Fruit fly (Drosophila melanogaster) S2 (cell line): ENCODE data around the gene Argp.

Source experiments
- CG8478 ChIP-seq: fragments of >200 bp; optimal IDR thresholded peaks from 2 replicates; lab custom pipeline; 2018
- CTCF ChIP-seq, 2 experiments: fragments of >200 bp; optimal IDR thresholded peaks; 2 replicates each; lab custom pipeline; 2018

Gene Argp

DNA sequence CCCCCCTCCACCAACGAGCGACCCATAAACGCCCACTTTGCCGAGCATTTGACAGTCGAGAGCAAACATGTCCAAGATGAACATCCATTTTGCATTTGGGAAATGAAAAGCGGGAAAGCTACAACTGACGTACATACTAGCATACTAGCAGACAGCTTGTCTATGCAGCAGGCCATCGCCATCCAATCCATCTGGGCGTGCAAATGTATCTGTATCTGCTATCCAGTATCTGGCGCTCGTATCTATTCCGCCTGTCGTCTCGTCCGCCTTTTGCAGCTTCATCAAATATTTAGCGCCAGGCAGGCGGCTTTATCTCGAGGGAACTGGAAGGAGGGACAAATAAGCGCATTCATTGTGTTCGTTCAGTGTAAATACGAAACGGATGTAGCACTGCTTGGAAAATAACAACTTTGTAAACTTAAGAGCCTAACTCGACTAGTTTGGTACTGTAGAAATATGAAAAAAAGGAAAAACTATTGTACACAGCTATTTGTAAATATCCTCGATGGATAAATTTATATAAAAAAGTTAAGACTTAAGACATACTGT, 4.3 kb upstream of the Argp start:
- TF ChIP-seq CTCF (optimal IDR thresholded peaks at IDR 0.05; lab: Kevin White, UChicago) (no peak), CG8478 (lab: Kevin White, UChicago) (no peak)

dm6 chr3R:13713541-13713940, 3.8 kb upstream of the Argp start:
- no peak for TF ChIP-seq CTCF (optimal IDR thresholded peaks at IDR 0.05; lab: Kevin White, UChicago)
- TF ChIP-seq CG8478 (lab: Kevin White, UChicago) = no peak

DNA sequence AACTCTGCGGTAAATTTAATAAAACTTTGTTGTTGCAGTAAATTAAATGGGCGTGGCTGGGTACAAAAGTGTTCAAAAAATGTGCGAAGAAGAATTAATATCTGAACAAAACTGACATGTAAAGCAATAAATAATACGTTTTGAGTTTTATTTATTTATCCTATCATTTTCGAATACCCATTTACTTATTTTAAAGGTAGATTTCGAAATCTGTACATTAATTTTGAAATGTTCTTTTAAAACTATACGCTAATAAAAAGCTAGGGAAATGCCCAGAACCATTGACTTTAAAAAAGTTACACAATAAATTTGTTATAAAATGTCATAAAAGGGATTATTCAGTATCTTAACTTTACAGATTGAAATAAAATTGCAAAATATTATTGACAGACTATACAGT, 2.0 kb upstream of the Argp start, which contains the start of the genes primo-1 and primo-2:
Gene primo-1 (minus strand): TSS at position 101 of the 400 bp plus-strand sequence.
Gene primo-2 (minus strand): TSS at position 101 of the 400 bp plus-strand sequence.
- TF ChIP-seq CTCF (optimal IDR thresholded peaks at IDR 0.05; lab: Kevin White, UChicago) = no peak
- no peak for TF ChIP-seq CG8478 (lab: Kevin White, UChicago)

DNA sequence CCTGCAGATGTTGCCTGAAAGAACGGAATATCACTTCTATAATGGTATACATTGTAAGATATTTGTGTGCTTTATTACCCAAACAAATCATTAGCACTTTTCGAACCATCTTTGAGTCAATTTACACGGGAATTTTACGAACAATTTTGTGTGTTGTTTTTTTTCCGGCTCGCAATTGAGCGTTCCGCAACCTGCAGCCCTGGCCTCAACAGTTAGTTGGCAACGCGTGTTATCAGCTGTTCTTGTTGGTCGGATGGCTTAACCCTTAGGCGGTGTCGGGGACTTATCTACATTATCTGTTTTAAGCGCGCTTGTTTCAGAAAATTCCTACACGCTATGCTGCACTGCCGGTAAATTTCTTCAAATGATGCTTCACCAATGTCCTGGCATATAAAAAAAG, 906 bp upstream of the Argp start:
- peak in 1 of 2 experiments; percentile 22 for TF ChIP-seq CTCF (optimal IDR thresholded peaks at IDR 0.05; lab: Kevin White, UChicago)
- no peak for TF ChIP-seq CG8478 (lab: Kevin White, UChicago)

dm6 chr3R:13706457-13706856, 3.3 kb downstream of the Argp start, which contains the start of gene Adgf-C:
Gene Adgf-C, plus strand, starts transcription at chr3R:13706757.
- no peak for TF ChIP-seq CTCF (optimal IDR thresholded peaks at IDR 0.05; lab: Kevin White, UChicago)
- no peak for TF ChIP-seq CG8478 (lab: Kevin White, UChicago)

DNA sequence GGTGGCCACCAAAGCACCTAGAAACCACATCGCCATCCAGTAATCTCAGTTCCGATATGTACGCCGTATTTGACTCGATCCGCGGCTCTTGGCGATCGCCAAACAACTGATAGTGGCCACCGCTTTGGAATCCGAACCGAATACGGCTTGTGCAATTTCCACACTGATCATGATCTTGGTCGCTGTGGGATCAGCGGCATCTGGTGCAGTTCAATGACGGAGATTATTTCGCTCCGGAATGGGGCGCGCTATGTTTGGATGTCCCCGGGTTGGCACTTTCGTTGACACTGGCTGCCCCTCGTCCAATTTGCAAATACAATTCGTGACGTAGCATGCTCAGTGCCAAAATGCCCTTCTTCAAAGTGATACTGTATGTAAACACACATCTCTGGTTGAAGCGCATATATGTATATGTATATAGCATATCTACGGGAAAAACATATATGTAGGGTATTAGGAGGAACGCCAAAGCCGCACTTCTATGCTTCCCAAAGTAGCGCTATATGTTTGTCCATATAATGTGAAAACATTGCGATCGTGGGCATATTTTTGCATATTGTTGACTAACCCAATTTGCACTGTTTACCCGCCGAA, 4.3 kb downstream of the Argp start, which contains the start of gene Adgf-D:
Gene Adgf-D (minus strand): TSS at position 111 of the 594 bp plus-strand sequence.
- TF ChIP-seq CTCF (optimal IDR thresholded peaks at IDR 0.05; lab: Kevin White, UChicago) = no peak
- no peak for TF ChIP-seq CG8478 (lab: Kevin White, UChicago)

dm6 chr3R:13700738-13701137, 9.0 kb downstream of the Argp start, which contains the start of gene f-cup:
Gene f-cup, minus strand, starts transcription at chr3R:13700838.
- TF ChIP-seq CG8478 (lab: Kevin White, UChicago) = no peak
- no peak for TF ChIP-seq CTCF (optimal IDR thresholded peaks at IDR 0.05; lab: Kevin White, UChicago)

DNA sequence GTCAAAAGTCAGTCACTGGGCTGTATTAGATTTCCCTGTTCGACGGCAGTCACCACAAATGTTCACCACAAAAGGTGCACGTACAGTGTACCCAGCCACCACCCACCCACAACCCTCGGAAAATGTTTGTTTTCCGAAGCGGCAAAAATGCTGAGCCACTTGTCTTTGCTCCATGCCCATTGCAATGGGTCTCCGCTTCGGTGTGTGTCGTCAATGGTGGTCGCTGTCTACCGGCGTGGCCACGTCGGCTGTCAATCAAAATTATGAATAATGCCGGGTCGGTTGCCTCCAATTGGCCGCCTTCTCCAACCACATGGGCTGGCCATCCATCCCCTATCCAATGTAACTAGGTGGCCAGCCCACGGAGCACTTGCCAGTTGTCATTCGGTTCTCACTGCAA, 9.5 kb downstream of the Argp start, which contains the start of gene ninaB:
Gene ninaB (plus strand): TSS at position 374 of the 400 bp plus-strand sequence.
- no peak for TF ChIP-seq CG8478 (lab: Kevin White, UChicago)
- TF ChIP-seq CTCF (optimal IDR thresholded peaks at IDR 0.05; lab: Kevin White, UChicago) = no peak

DNA sequence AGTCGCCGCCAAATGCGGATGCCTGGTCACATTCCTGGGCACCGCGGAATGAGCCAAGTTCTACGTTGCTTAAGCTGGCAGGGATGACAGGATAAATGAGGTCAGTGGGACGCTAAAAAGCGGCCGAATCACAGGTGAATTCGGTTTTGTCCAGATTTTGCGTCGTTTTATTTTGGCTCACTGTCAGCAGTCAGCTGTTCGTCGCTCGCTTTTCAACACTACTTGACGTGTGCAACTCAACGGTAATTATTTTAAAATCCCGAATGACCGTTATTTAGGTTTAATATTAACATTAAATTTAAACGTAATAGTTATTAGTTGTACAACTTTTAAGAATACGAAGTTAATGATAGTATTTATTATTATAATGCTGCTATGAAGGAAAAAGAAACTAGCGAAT, 10.4 kb downstream of the Argp start:
- peak in 1 of 2 experiments; percentile 10 for TF ChIP-seq CTCF (optimal IDR thresholded peaks at IDR 0.05; lab: Kevin White, UChicago)
- no peak for TF ChIP-seq CG8478 (lab: Kevin White, UChicago)

- no peak for TF ChIP-seq CG8478 (lab: Kevin White, UChicago)
- TF ChIP-seq CTCF (optimal IDR thresholded peaks at IDR 0.05; lab: Kevin White, UChicago) = no peak
Measured at dm6 chr3R:13693753-13694152, 16.0 kb downstream of the Argp start, which contains the start of gene CG14367. Gene CG14367, plus strand, starts transcription at chr3R:13694053.

- TF ChIP-seq CTCF (optimal IDR thresholded peaks at IDR 0.05; lab: Kevin White, UChicago) (no peak), CG8478 (lab: Kevin White, UChicago) (no peak)
Measured at dm6 chr3R:13686371-13687211, 23.1 kb downstream of the Argp start, which contains the start of gene omd. Gene omd, minus strand, starts transcription at chr3R:13687210.

DNA sequence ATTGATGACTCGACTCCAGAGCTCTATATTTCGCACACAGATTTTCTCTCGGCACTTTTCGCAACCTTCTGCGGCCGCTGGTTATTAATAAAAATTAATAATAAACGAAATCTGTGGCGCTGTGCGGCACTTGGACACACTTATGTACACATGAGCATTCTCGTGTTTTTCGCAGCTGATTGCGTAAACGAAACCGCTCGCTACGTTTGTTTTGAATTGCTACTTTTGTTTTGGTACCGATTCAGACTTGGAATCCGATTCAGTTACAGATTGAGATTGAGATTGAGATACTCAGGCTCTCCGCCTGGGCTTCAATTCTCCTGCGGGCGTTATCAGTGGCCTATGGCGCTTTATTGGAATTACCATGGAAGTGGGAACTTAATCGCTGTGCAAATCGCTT, 23.8 kb downstream of the Argp start:
- TF ChIP-seq CTCF (optimal IDR thresholded peaks at IDR 0.05; lab: Kevin White, UChicago) (no peak), CG8478 (lab: Kevin White, UChicago) (no peak)

DNA sequence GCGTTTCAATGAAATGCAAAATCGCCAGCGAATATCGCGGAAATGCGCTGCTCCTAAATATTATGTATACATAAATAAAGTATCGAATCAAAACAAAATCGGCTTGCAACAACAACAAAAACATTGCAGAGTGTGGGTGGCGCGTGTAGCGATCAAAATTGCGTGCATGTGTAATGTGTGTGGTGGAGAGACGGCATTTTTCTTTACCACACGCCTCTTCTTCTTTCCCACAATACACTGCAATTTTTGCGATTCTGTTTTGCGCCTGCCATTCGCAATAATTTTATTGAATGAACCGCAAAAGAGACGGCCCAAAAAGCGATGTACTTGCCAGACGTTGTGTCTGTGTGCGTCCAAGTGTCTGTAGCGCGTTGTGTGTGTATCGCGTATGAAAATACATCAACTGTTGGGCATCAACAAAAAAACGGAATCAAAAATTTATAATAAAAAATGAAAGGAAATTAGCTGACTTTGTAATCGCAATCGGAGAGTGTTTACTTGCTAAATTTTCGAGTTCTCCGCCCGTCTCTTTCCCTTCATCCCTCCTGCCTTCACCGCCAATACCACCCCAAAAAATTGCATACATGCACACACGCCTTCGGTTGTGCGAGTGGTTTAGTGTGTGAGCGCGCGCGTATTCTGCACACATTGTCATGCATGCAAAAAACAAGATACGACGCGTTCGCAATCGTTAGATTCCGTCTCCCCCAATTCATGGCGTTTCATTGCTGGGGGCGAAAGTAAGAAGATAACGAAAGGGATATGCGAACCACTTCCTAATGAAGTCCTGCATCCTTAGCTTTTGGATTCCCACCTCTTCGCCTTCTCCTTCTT, 25.0 kb downstream of the Argp start:
- TF ChIP-seq CTCF (optimal IDR thresholded peaks at IDR 0.05; lab: Kevin White, UChicago) (no peak), CG8478 (lab: Kevin White, UChicago) (no peak)
